Fruit fly (Drosophila melanogaster) whole organism, wandering third instar larva: ENCODE results near the gene CG6015.

Source experiments
- Abd-B ChIP-seq: fragments of >200 bp; optimal IDR thresholded peaks from 2 replicates; lab custom pipeline; 2017; ENCODE audit warnings: missing biosample characterization, missing genetic modification characterization
- CG32264 ChIP-seq: fragments of 200-800 bp; sonication (Bioruptor generic); optimal IDR thresholded peaks from 2 replicates; lab custom pipeline; 2016; ENCODE audit warnings: missing biosample characterization, missing genetic modification characterization
- CG9705 ChIP-seq: fragments of 200-800 bp; sonication (Bioruptor generic); optimal IDR thresholded peaks from 2 replicates; lab custom pipeline; 2018; ENCODE audit warnings: missing biosample characterization, mild to moderate bottlenecking, missing genetic modification characterization
- CrebA ChIP-seq: fragments of 200-800 bp; sonication (Bioruptor generic); optimal IDR thresholded peaks from 2 replicates; lab custom pipeline; 2016; ENCODE audit warnings: missing biosample characterization, mild to moderate bottlenecking, missing genetic modification characterization, borderline replicate concordance
- Dfd ChIP-seq: fragments of >200 bp; optimal IDR thresholded peaks from 2 replicates; lab custom pipeline; 2017; ENCODE audit warnings: missing biosample characterization, missing genetic modification characterization
- Hnf4 ChIP-seq: fragments of 200-800 bp; sonication (Bioruptor generic); optimal IDR thresholded peaks from 2 replicates; lab custom pipeline; 2016; ENCODE audit warnings: missing biosample characterization, mild to moderate bottlenecking, missing genetic modification characterization
- Hr78 ChIP-seq: fragments of >200 bp; optimal IDR thresholded peaks from 2 replicates; lab custom pipeline; 2017; ENCODE audit warnings: missing biosample characterization, missing genetic modification characterization
- Hr83 ChIP-seq: fragments of 200-300 bp; sonication (Bioruptor generic); optimal IDR thresholded peaks from 2 replicates; lab custom pipeline; 2016; ENCODE audit warnings: missing biosample characterization, mild to moderate bottlenecking, missing genetic modification characterization, moderate library complexity; ENCODE audit not compliant: poor library complexity, severe bottlenecking
- Jra ChIP-seq: sonication (Bioruptor generic); optimal IDR thresholded peaks from 2 replicates; lab custom pipeline; 2016; ENCODE audit warnings: missing biosample characterization, missing genetic modification characterization
- Mio ChIP-seq: sonication (Bioruptor generic); optimal IDR thresholded peaks from 2 replicates; lab custom pipeline; 2016; ENCODE audit warnings: missing biosample characterization, missing genetic modification characterization
- Myc ChIP-seq: fragments of >200 bp; optimal IDR thresholded peaks from 2 replicates; lab custom pipeline; 2017
- N ChIP-seq: fragments of >200 bp; optimal IDR thresholded peaks from 2 replicates; lab custom pipeline; 2018; ENCODE audit warnings: missing biosample characterization, missing external identifiers, missing genetic modification characterization
- OdsH ChIP-seq: fragments of 200-800 bp; sonication (Bioruptor generic); optimal IDR thresholded peaks from 2 replicates; lab custom pipeline; 2016; ENCODE audit warnings: missing biosample characterization, mild to moderate bottlenecking, missing genetic modification characterization
- Rel ChIP-seq, 2 experiments: fragments of 200-800 bp; sonication (Bioruptor generic) in 1 of 2; optimal IDR thresholded peaks; 2 replicates in 1 of 2; 3 replicates in 1 of 2; lab custom pipeline; 2016 to 2019; ENCODE audit warnings: mild to moderate bottlenecking in 2 of 2, missing biosample characterization in 2 of 2, missing genetic modification characterization in 2 of 2, moderate library complexity in 1 of 2
- Sp1 ChIP-seq: fragments of 200-800 bp; sonication (Bioruptor generic); optimal IDR thresholded peaks from 3 replicates; lab custom pipeline; 2019; ENCODE audit warnings: missing biosample characterization, mild to moderate bottlenecking, missing genetic modification characterization, moderate library complexity
- br ChIP-seq: fragments of 200-800 bp; sonication (Bioruptor generic); optimal IDR thresholded peaks from 2 replicates; lab custom pipeline; 2016; ENCODE audit warnings: missing biosample characterization, missing genetic modification characterization
- brk ChIP-seq: fragments of 200-800 bp; sonication (Bioruptor generic); optimal IDR thresholded peaks from 2 replicates; lab custom pipeline; 2016; ENCODE audit warnings: missing biosample characterization, mild to moderate bottlenecking, missing genetic modification characterization
- dl ChIP-seq, 2 experiments: fragments of 175-275, 200-275 bp in 1 of 2; fragments of 200-275 bp in 1 of 2; sonication (Bioruptor generic); optimal IDR thresholded peaks; lab custom pipeline; 2018; ENCODE audit warnings: mild to moderate bottlenecking in 2 of 2, missing biosample characterization in 2 of 2, missing genetic modification characterization in 2 of 2, moderate library complexity in 2 of 2; ENCODE audit not compliant: partially characterized antibody in 2 of 2, insufficient read depth in 1 of 2
- dmrt93B ChIP-seq: fragments of 200-800 bp; sonication (Bioruptor generic); optimal IDR thresholded peaks from 2 replicates; lab custom pipeline; 2018; ENCODE audit warnings: missing biosample characterization, mild to moderate bottlenecking, missing genetic modification characterization
- dsf ChIP-seq: sonication (Bioruptor generic); optimal IDR thresholded peaks from 2 replicates; lab custom pipeline; 2016; ENCODE audit warnings: missing biosample characterization, missing genetic modification characterization, borderline replicate concordance
- ey ChIP-seq: fragments of 200-800 bp; sonication (Bioruptor generic); optimal IDR thresholded peaks from 2 replicates; lab custom pipeline; 2016; ENCODE audit warnings: missing biosample characterization, missing genetic modification characterization
- foxo ChIP-seq, 2 experiments: fragments of 200-800 bp; sonication (Bioruptor generic); optimal IDR thresholded peaks; 2 replicates in 1 of 2; 3 replicates in 1 of 2; lab custom pipeline; 2016 to 2017; ENCODE audit warnings: missing biosample characterization in 2 of 2, missing genetic modification characterization in 2 of 2
- fru ChIP-seq: fragments of 200-800 bp; sonication (Bioruptor generic); optimal IDR thresholded peaks from 3 replicates; lab custom pipeline; 2016; ENCODE audit warnings: missing biosample characterization, mild to moderate bottlenecking, missing genetic modification characterization
- h ChIP-seq: fragments of 200-800 bp; sonication (Bioruptor generic); optimal IDR thresholded peaks from 3 replicates; lab custom pipeline; 2016; ENCODE audit warnings: missing biosample characterization, mild to moderate bottlenecking, missing genetic modification characterization
- jim ChIP-seq: fragments of 175-275, 200-325 bp; sonication (Bioruptor generic); optimal IDR thresholded peaks from 2 replicates; lab custom pipeline; 2016; ENCODE audit warnings: missing biosample characterization, mild to moderate bottlenecking, missing genetic modification characterization
- lola ChIP-seq: fragments of >200 bp; optimal IDR thresholded peaks from 2 replicates; lab custom pipeline; 2017; ENCODE audit warnings: missing biosample characterization, missing genetic modification characterization
- pan ChIP-seq: fragments of >200 bp; optimal IDR thresholded peaks from 2 replicates; lab custom pipeline; 2017
- psq ChIP-seq: fragments of 200-800 bp; sonication (Bioruptor generic); optimal IDR thresholded peaks from 3 replicates; lab custom pipeline; 2017; ENCODE audit warnings: missing biosample characterization, mild to moderate bottlenecking, missing genetic modification characterization, moderate library complexity
- rgr ChIP-seq: fragments of 200-800 bp; sonication (Bioruptor generic); optimal IDR thresholded peaks from 3 replicates; lab custom pipeline; 2016; ENCODE audit warnings: missing biosample characterization, mild to moderate bottlenecking, missing genetic modification characterization
- sage ChIP-seq: fragments of 200-800 bp; sonication (Bioruptor generic); optimal IDR thresholded peaks from 2 replicates; lab custom pipeline; 2016; ENCODE audit warnings: missing biosample characterization, mild to moderate bottlenecking, missing genetic modification characterization
- sv ChIP-seq: fragments of 200-800 bp; sonication (Bioruptor generic); optimal IDR thresholded peaks from 3 replicates; lab custom pipeline; 2016; ENCODE audit warnings: missing biosample characterization, missing genetic modification characterization
- usp ChIP-seq: fragments of >200 bp; optimal IDR thresholded peaks from 2 replicates; lab custom pipeline; 2017; ENCODE audit warnings: missing biosample characterization, missing genetic modification characterization
- woc ChIP-seq: sonication (Bioruptor generic); optimal IDR thresholded peaks from 2 replicates; lab custom pipeline; 2016; ENCODE audit warnings: missing biosample characterization, mild to moderate bottlenecking, missing genetic modification characterization

The CG6015 gene

dm6 chr3R:22018777-22019420 lies 15.2 kb downstream of the CG6015 start, which contains the start of gene Idh3b:
TSS of gene Idh3b (minus strand) at chr3R:22019382.
- no peak for TF ChIP-seq Sp1 (GFP tag; lab: Kevin White, UChicago)
- peak; percentile 72 for TF ChIP-seq h (GFP tag; lab: Kevin White, UChicago)
- no peak for TF ChIP-seq jim (GFP tag; lab: Kevin White, UChicago)
- TF ChIP-seq psq (GFP tag; lab: Kevin White, UChicago): peak; percentile 35
- no peak for TF ChIP-seq Dfd (GFP tag; lab: Kevin White, UChicago)
- TF ChIP-seq br: peak; percentile 55
- peak; percentile 79 for TF ChIP-seq Jra (GFP tag; lab: Kevin White, UChicago)
- TF ChIP-seq usp (GFP tag; lab: Kevin White, UChicago): no peak
- TF ChIP-seq woc (GFP tag; lab: Kevin White, UChicago): peak; percentile 81
- peak; percentile 36 for TF ChIP-seq OdsH (GFP tag; lab: Kevin White, UChicago)
- peak; percentile 59 for TF ChIP-seq ey (GFP tag; lab: Kevin White, UChicago)
- peak in 1 of 2 experiments; percentile 78 for TF ChIP-seq foxo (GFP tag; optimal IDR thresholded peaks at IDR 0.05; lab: Kevin White, UChicago)
- TF ChIP-seq Mio (GFP tag; lab: Kevin White, UChicago): no peak
- TF ChIP-seq lola (GFP tag; lab: Kevin White, UChicago): no peak
- TF ChIP-seq sv (GFP tag; lab: Kevin White, UChicago): peak; percentile 70
- TF ChIP-seq fru (GFP tag; lab: Kevin White, UChicago): peak; percentile 74
- no peak for TF ChIP-seq CrebA (GFP tag; lab: Kevin White, UChicago)
- TF ChIP-seq Hr78 (GFP tag; lab: Kevin White, UChicago): no peak
- peak; percentile 30 for TF ChIP-seq Myc
- peak; percentile 93 for TF ChIP-seq Hr83 (GFP tag; lab: Kevin White, UChicago)
- TF ChIP-seq CG9705 (GFP tag; lab: Kevin White, UChicago): peak; percentile 48
- peak; percentile 73 for TF ChIP-seq rgr (GFP tag; lab: Kevin White, UChicago)
- no peak for TF ChIP-seq CG32264 (GFP tag; lab: Kevin White, UChicago)
- TF ChIP-seq Hnf4 (GFP tag; lab: Kevin White, UChicago): no peak
- TF ChIP-seq Rel (GFP tag; optimal IDR thresholded peaks at IDR 0.05; lab: Kevin White, UChicago): no peak
- peak; percentile 63 for TF ChIP-seq Rel (tag; optimal IDR thresholded peaks at IDR 0.05; lab: Kevin White, UChicago)
- no peak for TF ChIP-seq dmrt93B (GFP tag; lab: Kevin White, UChicago)

- TF ChIP-seq dsf (GFP tag; lab: Kevin White, UChicago) (no peak), CrebA (GFP tag; lab: Kevin White, UChicago) (no peak), h (GFP tag; lab: Kevin White, UChicago) (no peak), usp (GFP tag; lab: Kevin White, UChicago) (no peak), Abd-B (GFP tag; lab: Kevin White, UChicago) (no peak), fru (GFP tag; lab: Kevin White, UChicago) (no peak), Sp1 (GFP tag; lab: Kevin White, UChicago) (no peak), dmrt93B (GFP tag; lab: Kevin White, UChicago) (no peak), dl (GFP tag; optimal IDR thresholded peaks at IDR 0.05; lab: Kevin White, UChicago; ENCODE audit: insufficient read depth in 1 of 2, partially characterized antibody in 2 of 2) (no peak), Rel (GFP tag; optimal IDR thresholded peaks at IDR 0.05; lab: Kevin White, UChicago) (no peak), Rel (tag; optimal IDR thresholded peaks at IDR 0.05; lab: Kevin White, UChicago) (no peak), pan (lab: Kevin White, UChicago) (no peak)
These were observed 19.7 kb downstream of the CG6015 start, which contains the start of gene Theg for dm6 chr3R:22014397-22014796. TSS of gene Theg (plus strand) at chr3R:22014697.

- TF ChIP-seq Rel (GFP tag; optimal IDR thresholded peaks at IDR 0.05; lab: Kevin White, UChicago) (no peak), Rel (tag; optimal IDR thresholded peaks at IDR 0.05; lab: Kevin White, UChicago) (peak; percentile 84), brk (no peak)
These were observed 30.6 kb downstream of the CG6015 start for dm6 chr3R:22003508-22003907.

- TF ChIP-seq foxo (GFP tag; optimal IDR thresholded peaks at IDR 0.05; lab: Kevin White, UChicago): no peak
- no peak for TF ChIP-seq pan (lab: Kevin White, UChicago)
- no peak for TF ChIP-seq CG9705 (GFP tag; lab: Kevin White, UChicago)
- no peak for TF ChIP-seq Myc
- TF ChIP-seq Hnf4 (GFP tag; lab: Kevin White, UChicago): no peak
- no peak for TF ChIP-seq sv (GFP tag; lab: Kevin White, UChicago)
- TF ChIP-seq woc (GFP tag; lab: Kevin White, UChicago): no peak
- no peak for TF ChIP-seq dsf (GFP tag; lab: Kevin White, UChicago)
- no peak for TF ChIP-seq br
- no peak for TF ChIP-seq N
- no peak for TF ChIP-seq Dfd (GFP tag; lab: Kevin White, UChicago)
- TF ChIP-seq ey (GFP tag; lab: Kevin White, UChicago): no peak
- TF ChIP-seq sage (GFP tag; lab: Kevin White, UChicago): no peak
- TF ChIP-seq, all 38 proteins: peak for 0
These were observed 34.4 kb downstream of the CG6015 start for dm6 chr3R:21999641-22000040.
